Fruit fly (Drosophila melanogaster): Measurements from ENCODE around the gene CG12379.
A peak's percentile ranks its signal among the peaks of the same experiment; 100 is the strongest.

DNA sequence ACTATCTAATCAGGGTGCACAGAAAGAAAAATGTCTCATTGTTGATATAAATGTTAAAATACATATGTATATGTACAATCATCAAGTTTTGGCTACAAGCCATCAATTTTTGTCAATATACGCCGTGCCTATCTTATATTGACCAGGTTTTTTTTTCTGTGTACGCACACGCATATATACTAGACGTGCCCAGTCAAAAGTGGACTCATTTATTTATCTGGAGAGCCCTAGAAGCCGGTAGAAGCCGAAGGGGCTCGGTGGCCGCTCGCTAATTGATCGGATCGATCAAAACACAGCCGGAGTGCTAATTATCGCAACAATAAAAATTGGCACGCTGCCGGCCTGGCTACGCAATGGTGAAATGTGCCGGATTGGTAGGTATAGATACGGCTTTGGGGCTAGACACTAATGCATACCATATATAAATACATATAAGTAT is 6.5 kb upstream of the CG12379 start:
- TF ChIP-seq CG4496 (GFP tag; IDR thresholded peaks at IDR 0.05) (peak; percentile 84), EcR (GFP tag; optimal IDR thresholded peaks at IDR 0.05) (no peak), gl (tag; optimal IDR thresholded peaks at IDR 0.05) (no peak), CG14655 (GFP tag; optimal IDR thresholded peaks at IDR 0.05) (no peak), CG32121 (GFP tag; IDR thresholded peaks at IDR 0.05) (peak; percentile 74; the same call in 1 of the 2 replicates), CG15710 (tag; optimal IDR thresholded peaks at IDR 0.05) (peak; percentile 13), CG34367 (tag; optimal IDR thresholded peaks at IDR 0.05) (no peak)
